Worm (Caenorhabditis elegans) whole organism, L2 larva: ENCODE measurements around the gene col-68.

ENCODE experiments used
- R02D3.7 ChIP-seq: fragments of 150-350 bp; optimal IDR thresholded peaks from 2 replicates; lab custom pipeline; 2014; ENCODE audit warnings: missing biosample characterization, missing genetic modification characterization
- ama-1 ChIP-seq: fragments of 150-350 bp; optimal IDR thresholded peaks from 2 replicates; lab custom pipeline; 2018; ENCODE audit warnings: inconsistent platforms
- ceh-82 ChIP-seq: fragments of 150-350 bp; optimal IDR thresholded peaks from 2 replicates; lab custom pipeline; 2014; ENCODE audit warnings: missing biosample characterization, missing genetic modification characterization
- lsy-2 ChIP-seq, 2 experiments: fragments of 150-350 bp in 1 of 2; sonication (generic microtip) in 1 of 2; optimal IDR thresholded peaks; 2 replicates each; lab custom pipeline; 2014 to 2017; ENCODE audit warnings: missing biosample characterization in 2 of 2, missing genetic modification characterization in 2 of 2
- mdl-1 ChIP-seq, 2 experiments: fragments of 150-350 bp in 1 of 2; sonication (generic microtip) in 1 of 2; optimal IDR thresholded peaks; 2 replicates each; lab custom pipeline; 2017; ENCODE audit warnings: missing biosample characterization in 2 of 2, missing genetic modification characterization in 2 of 2
- nhr-129 ChIP-seq: fragments of 150-350 bp; optimal IDR thresholded peaks from 2 replicates; lab custom pipeline; 2014; ENCODE audit warnings: missing biosample characterization, missing genetic modification characterization
- skn-1 ChIP-seq: sonication (generic microtip); optimal IDR thresholded peaks from 2 replicates; lab custom pipeline; 2017; ENCODE audit warnings: missing biosample characterization, missing genetic modification characterization
- unc-39 ChIP-seq: fragments of 150-350 bp; optimal IDR thresholded peaks from 2 replicates; lab custom pipeline; 2014; ENCODE audit warnings: missing biosample characterization, missing genetic modification characterization
- ztf-11 ChIP-seq: sonication (generic microtip); optimal IDR thresholded peaks from 2 replicates; lab custom pipeline; 2017; ENCODE audit warnings: missing biosample characterization, missing genetic modification characterization

DNA sequence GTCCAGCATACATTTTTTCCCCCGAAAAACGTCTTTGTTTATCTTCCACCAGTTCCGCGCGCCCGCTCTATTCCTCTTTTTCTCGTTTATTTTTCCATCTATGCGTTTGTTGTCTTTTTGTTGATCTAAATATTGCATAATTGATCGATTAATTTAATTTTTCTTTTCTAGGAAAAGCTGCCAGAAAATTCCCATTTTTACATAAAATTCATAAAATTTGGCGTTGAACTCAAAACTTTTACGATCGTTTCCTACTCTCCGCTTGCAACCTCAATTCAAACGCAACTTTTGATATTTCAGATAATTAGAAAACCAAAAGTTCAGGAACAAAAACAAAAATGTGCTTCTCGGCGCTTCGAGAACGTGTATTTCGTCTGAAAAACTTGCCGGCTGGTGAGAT is 4.5 kb downstream of the col-68 start, which contains the start of gene C50D2.2:
- no peak for TF ChIP-seq ama-1
- no peak for TF ChIP-seq mdl-1 (tag; optimal IDR thresholded peaks at IDR 0.05; lab: Kevin White, UChicago)
- TF ChIP-seq ceh-82 (tag; lab: Kevin White, UChicago) = no peak
- no peak for TF ChIP-seq R02D3.7 (tag; lab: Kevin White, UChicago)
- TF ChIP-seq skn-1 (tag; lab: Kevin White, UChicago) = no peak
- TF ChIP-seq unc-39 (tag; lab: Kevin White, UChicago) = no peak
- TF ChIP-seq ztf-11 (tag; lab: Kevin White, UChicago) = no peak
- TF ChIP-seq nhr-129 = no peak
- TF ChIP-seq lsy-2 (tag; optimal IDR thresholded peaks at IDR 0.05; lab: Kevin White, UChicago) = no peak
